Fruit fly (Drosophila melanogaster) whole organism: ENCODE data around the gene BBS8.

Experiments
- Dll ChIP-seq: fragments of >200 bp; optimal IDR thresholded peaks from 2 replicates; lab custom pipeline; 2017
- pan ChIP-seq: fragments of >200 bp; optimal IDR thresholded peaks from 2 replicates; lab custom pipeline; 2017
- psq ChIP-seq: fragments of >200 bp; optimal IDR thresholded peaks from 2 replicates; lab custom pipeline; 2017
- usp ChIP-seq: fragments of >200 bp; optimal IDR thresholded peaks from 2 replicates; lab custom pipeline; 2017; ENCODE audit warnings: missing biosample characterization, missing genetic modification characterization, mixed read lengths

DNA sequence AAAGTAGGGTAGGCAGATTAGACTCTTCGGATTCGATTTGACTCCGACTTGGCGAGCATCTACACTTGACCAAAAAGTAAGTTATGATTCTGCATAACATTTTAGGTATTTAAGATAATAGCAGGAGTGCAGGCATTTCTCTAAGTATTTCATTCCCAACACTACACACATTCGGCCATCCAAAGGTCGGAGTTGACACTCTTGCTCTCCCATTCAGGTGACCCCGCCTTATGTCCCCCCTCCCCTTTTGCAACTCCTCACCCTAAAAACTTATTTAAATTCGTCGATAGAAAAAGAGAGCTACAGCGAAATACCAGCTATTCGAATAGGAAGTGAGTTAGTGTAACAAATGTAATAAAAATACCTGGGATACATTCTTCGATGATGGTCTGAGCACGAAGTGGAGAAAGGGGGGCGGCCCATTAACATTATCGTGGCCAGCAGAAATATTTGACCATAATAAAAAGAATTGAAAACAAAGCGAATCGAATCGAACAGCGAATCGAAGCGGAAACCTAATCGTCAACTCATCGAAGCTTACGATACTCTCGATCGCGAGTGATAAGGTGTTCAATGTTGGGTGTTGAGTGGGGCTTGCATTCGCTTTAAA lies 5.8 kb downstream of the BBS8 start:
- no peak for TF ChIP-seq usp (GFP tag; lab: Kevin White, UChicago)
- TF ChIP-seq Dll (lab: Kevin White, UChicago), result no peak
- no peak for TF ChIP-seq psq
- TF ChIP-seq pan, result no peak
